Worm (Caenorhabditis elegans) whole organism, L4 larva: ENCODE measurements around the gene R08C7.11.

ENCODE experiments used
- D1046.2 ChIP-seq: fragments of 200-800 bp; sonication (Bioruptor generic); IDR thresholded peaks from 2 replicates; pipeline ENCODE4 v1.3.6; 2022; ENCODE audit warnings: missing genetic modification characterization, missing compliant biosample characterization
- F44E2.7 ChIP-seq: fragments of 200-800 bp; sonication (Bioruptor generic); IDR thresholded peaks from 2 replicates; pipeline ENCODE4 v2.1.2; 2022; ENCODE audit warnings: missing genetic modification characterization, missing compliant biosample characterization
- T20F7.1 ChIP-seq: fragments of 200-800 bp; sonication (Bioruptor generic); optimal IDR thresholded peaks from 2 replicates; lab custom pipeline; 2018; ENCODE audit warnings: mild to moderate bottlenecking, missing genetic modification characterization, missing compliant biosample characterization
- T26A8.4 ChIP-seq: fragments of 200-800 bp; sonication (Bioruptor generic); IDR thresholded peaks from 2 replicates; pipeline ENCODE4 v1.3.6; 2022; ENCODE audit warnings: missing genetic modification characterization, missing compliant biosample characterization
- Y48G9A.11 ChIP-seq: fragments of 200-800 bp; sonication (Bioruptor generic); IDR thresholded peaks from 2 replicates; pipeline ENCODE4 v1.3.6; 2022; ENCODE audit warnings: missing genetic modification reagents, missing genetic modification characterization, missing compliant biosample characterization
- Y5F2A.4 ChIP-seq: fragments of 200-800 bp; sonication (Bioruptor generic); optimal IDR thresholded peaks from 2 replicates; lab custom pipeline; 2018; ENCODE audit warnings: mild to moderate bottlenecking, missing genetic modification characterization, missing compliant biosample characterization
- aly-2 ChIP-seq: sonication (generic microtip); optimal IDR thresholded peaks from 2 replicates; lab custom pipeline; 2018; ENCODE audit warnings: missing biosample characterization, missing genetic modification characterization
- arid-1 ChIP-seq: fragments of 200-800 bp; sonication (Bioruptor generic); conservative IDR thresholded peaks from 2 replicates; pipeline ENCODE4 v1.3.6; 2022; ENCODE audit warnings: missing genetic modification reagents, missing genetic modification characterization, missing compliant biosample characterization
- ceh-28 ChIP-seq: fragments of 150-350 bp; optimal IDR thresholded peaks from 2 replicates; lab custom pipeline; 2014; ENCODE audit warnings: missing biosample characterization, missing genetic modification reagents, missing genetic modification characterization
- ceh-32 ChIP-seq: sonication (generic microtip); optimal IDR thresholded peaks from 2 replicates; lab custom pipeline; 2016; ENCODE audit warnings: mild to moderate bottlenecking, missing genetic modification characterization, missing compliant biosample characterization; ENCODE audit not compliant: poor library complexity
- ceh-82 ChIP-seq: sonication (generic microtip); optimal IDR thresholded peaks from 2 replicates; lab custom pipeline; 2017; ENCODE audit warnings: missing biosample characterization, missing genetic modification characterization
- ces-1 ChIP-seq: fragments of 150-350 bp; sonication (generic microtip); optimal IDR thresholded peaks from 4 replicates; lab custom pipeline; 2014; ENCODE audit warnings: missing biosample characterization, missing genetic modification reagents, missing genetic modification characterization
- cey-2 ChIP-seq: sonication (generic microtip); optimal IDR thresholded peaks from 3 replicates; lab custom pipeline; 2017; ENCODE audit warnings: missing genetic modification characterization, mild to moderate bottlenecking, missing compliant biosample characterization, antibody characterized with exemption, borderline replicate concordance; ENCODE audit not compliant: insufficient read depth
- daf-12 ChIP-seq: fragments of 150-350 bp; optimal IDR thresholded peaks from 2 replicates; lab custom pipeline; 2014; ENCODE audit warnings: missing biosample characterization, missing genetic modification reagents, missing genetic modification characterization
- daf-16 ChIP-seq, 3 experiments: sonication (generic microtip); optimal IDR thresholded peaks; 2 replicates each; lab custom pipeline; 2016 to 2017; ENCODE audit warnings: missing genetic modification characterization in 3 of 3, missing genetic modification reagents in 3 of 3, mild to moderate bottlenecking in 2 of 3, missing compliant biosample characterization in 2 of 3, missing biosample characterization in 1 of 3, moderate library complexity in 1 of 3
- daf-8 ChIP-seq: fragments of 200-800 bp; sonication (Bioruptor generic); IDR thresholded peaks from 2 replicates; pipeline ENCODE4 v1.3.6; 2022; ENCODE audit warnings: missing genetic modification characterization, missing compliant biosample characterization
- dmd-6 ChIP-seq: fragments of 200-800 bp; sonication (Bioruptor generic); IDR thresholded peaks from 2 replicates; pipeline ENCODE4 v1.3.6; 2022; ENCODE audit warnings: missing genetic modification reagents, missing genetic modification characterization, missing compliant biosample characterization
- dmd-9 ChIP-seq: fragments of 200-800 bp; sonication (Bioruptor generic); IDR thresholded peaks from 2 replicates; pipeline ENCODE4 v1.3.6; 2022; ENCODE audit warnings: missing genetic modification reagents, missing genetic modification characterization, missing compliant biosample characterization
- dpl-1 ChIP-seq: fragments of 150-350 bp; optimal IDR thresholded peaks from 2 replicates; lab custom pipeline; 2014; ENCODE audit warnings: missing biosample characterization, missing genetic modification reagents, missing genetic modification characterization
- duxl-1 ChIP-seq: sonication (generic microtip); optimal IDR thresholded peaks from 2 replicates; lab custom pipeline; 2016; ENCODE audit warnings: mild to moderate bottlenecking, missing genetic modification characterization, moderate library complexity, missing compliant biosample characterization; ENCODE audit not compliant: poor library complexity
- egl-27 ChIP-seq: sonication (generic microtip); optimal IDR thresholded peaks from 3 replicates; lab custom pipeline; 2017; ENCODE audit warnings: missing biosample characterization, missing genetic modification reagents, missing genetic modification characterization
- fos-1 ChIP-seq: fragments of 150-350 bp; optimal IDR thresholded peaks from 2 replicates; lab custom pipeline; 2014; ENCODE audit warnings: missing biosample characterization, missing genetic modification characterization
- gei-8 ChIP-seq: fragments of 200-800 bp; sonication (Bioruptor generic); optimal IDR thresholded peaks from 2 replicates; lab custom pipeline; 2018; ENCODE audit warnings: mild to moderate bottlenecking, missing genetic modification characterization, missing compliant biosample characterization
- hlh-11 ChIP-seq: fragments of 200-800 bp; sonication (Bioruptor generic); optimal IDR thresholded peaks from 2 replicates; lab custom pipeline; 2018; ENCODE audit warnings: mild to moderate bottlenecking, missing genetic modification characterization, missing compliant biosample characterization
- hlh-30 ChIP-seq: sonication (generic microtip); optimal IDR thresholded peaks from 2 replicates; lab custom pipeline; 2017; ENCODE audit warnings: antibody characterized with exemption, mild to moderate bottlenecking, missing genetic modification characterization, missing compliant biosample characterization; ENCODE audit not compliant: insufficient read depth
- hmg-1.1 ChIP-seq: fragments of 200-800 bp; sonication (Bioruptor generic); IDR thresholded peaks from 2 replicates; pipeline ENCODE4 v1.3.6; 2022; ENCODE audit warnings: missing genetic modification reagents, missing genetic modification characterization, missing compliant biosample characterization
- lin-13 ChIP-seq: fragments of 150-350 bp; optimal IDR thresholded peaks from 2 replicates; lab custom pipeline; 2014; ENCODE audit warnings: missing biosample characterization, missing genetic modification reagents, missing genetic modification characterization
- lin-15B ChIP-seq: fragments of 150-350 bp; sonication (generic microtip); optimal IDR thresholded peaks from 3 replicates; lab custom pipeline; 2014; ENCODE audit warnings: missing biosample characterization, missing genetic modification characterization
- lin-38 ChIP-seq: fragments of 200-800 bp; sonication (Bioruptor generic); IDR thresholded peaks from 2 replicates; pipeline ENCODE4 v1.3.6; 2022; ENCODE audit warnings: missing genetic modification reagents, missing genetic modification characterization, missing compliant biosample characterization
- madf-5 ChIP-seq, 2 experiments: fragments of 200-800 bp; sonication (Bioruptor generic); IDR thresholded peaks; 2 replicates each; pipeline ENCODE4 v1.3.6; 2022; ENCODE audit warnings: missing compliant biosample characterization in 2 of 2, missing genetic modification characterization in 2 of 2
- mdt-29 ChIP-seq: fragments of 200-800 bp; sonication (Bioruptor generic); IDR thresholded peaks from 2 replicates; pipeline ENCODE4 v1.3.6; 2022; ENCODE audit warnings: missing genetic modification reagents, missing genetic modification characterization, missing compliant biosample characterization
- mep-1 ChIP-seq: fragments of 150-350 bp; sonication (generic microtip); optimal IDR thresholded peaks from 3 replicates; lab custom pipeline; 2014; ENCODE audit warnings: missing biosample characterization, missing genetic modification characterization
- mxl-2 ChIP-seq: fragments of 200-800 bp; sonication (Bioruptor generic); conservative IDR thresholded peaks from 2 replicates; pipeline ENCODE4 v1.3.6; 2022; ENCODE audit warnings: missing genetic modification reagents, missing genetic modification characterization, missing compliant biosample characterization
- mxl-3 ChIP-seq: fragments of 200-800 bp; sonication (Bioruptor generic); optimal IDR thresholded peaks from 2 replicates; lab custom pipeline; 2018; ENCODE audit warnings: mild to moderate bottlenecking, missing genetic modification characterization, missing compliant biosample characterization
- nhr-10 ChIP-seq: fragments of 150-350 bp; optimal IDR thresholded peaks from 2 replicates; lab custom pipeline; 2014; ENCODE audit warnings: missing biosample characterization, missing genetic modification characterization
- nhr-237 ChIP-seq: sonication (generic microtip); optimal IDR thresholded peaks from 2 replicates; lab custom pipeline; 2017; ENCODE audit warnings: missing biosample characterization, missing genetic modification characterization
- nhr-28 ChIP-seq: fragments of 150-350 bp; optimal IDR thresholded peaks from 2 replicates; lab custom pipeline; 2014; ENCODE audit warnings: missing biosample characterization, missing genetic modification characterization
- nhr-42 ChIP-seq: fragments of 200-800 bp; sonication (Bioruptor generic); IDR thresholded peaks from 2 replicates; pipeline ENCODE4 v1.3.6; 2022; ENCODE audit warnings: missing genetic modification characterization, missing compliant biosample characterization
- nhr-48 ChIP-seq: sonication (generic microtip); optimal IDR thresholded peaks from 2 replicates; lab custom pipeline; 2016; ENCODE audit warnings: mild to moderate bottlenecking, missing genetic modification characterization, missing compliant biosample characterization
- nhr-77 ChIP-seq: fragments of 150-350 bp; optimal IDR thresholded peaks from 2 replicates; lab custom pipeline; 2014; ENCODE audit warnings: missing biosample characterization, missing genetic modification characterization
- pha-4 ChIP-seq, 2 experiments: fragments of 150-350 bp in 1 of 2; fragments of 200-800 bp in 1 of 2; sonication (Bioruptor generic) in 1 of 2; IDR thresholded peaks in 1 of 2; optimal IDR thresholded peaks in 1 of 2; 2 replicates each; pipeline versions ENCODE4 v1.3.6 to Lab custom; 2014 to 2022; ENCODE audit warnings: missing genetic modification characterization in 2 of 2, missing genetic modification reagents in 2 of 2, missing biosample characterization in 1 of 2, missing compliant biosample characterization in 1 of 2
- pqm-1 ChIP-seq: sonication (generic microtip); optimal IDR thresholded peaks from 2 replicates; lab custom pipeline; 2017; ENCODE audit warnings: missing biosample characterization, missing genetic modification characterization
- sdz-12 ChIP-seq: fragments of 200-800 bp; sonication (Bioruptor generic); optimal IDR thresholded peaks from 2 replicates; lab custom pipeline; 2018; ENCODE audit warnings: mild to moderate bottlenecking, missing genetic modification characterization, missing compliant biosample characterization
- set-16 ChIP-seq: fragments of 200-800 bp; sonication (Bioruptor generic); IDR thresholded peaks from 2 replicates; pipeline ENCODE4 v1.3.6; 2022; ENCODE audit warnings: missing genetic modification reagents, missing genetic modification characterization, missing compliant biosample characterization
- snpc-4 ChIP-seq: fragments of 150-350 bp; optimal IDR thresholded peaks from 2 replicates; lab custom pipeline; 2014; ENCODE audit warnings: missing biosample characterization, missing genetic modification characterization
- unc-130 ChIP-seq: sonication (generic microtip); optimal IDR thresholded peaks from 2 replicates; lab custom pipeline; 2016; ENCODE audit warnings: missing genetic modification reagents, missing genetic modification characterization, missing compliant biosample characterization
- unc-39 ChIP-seq: sonication (generic microtip); optimal IDR thresholded peaks from 2 replicates; lab custom pipeline; 2017; ENCODE audit warnings: missing biosample characterization, missing genetic modification characterization
- zag-1 ChIP-seq: fragments of 150-350 bp; optimal IDR thresholded peaks from 2 replicates; lab custom pipeline; 2014; ENCODE audit warnings: missing biosample characterization, missing genetic modification characterization
- zfp-3 ChIP-seq: fragments of 200-800 bp; sonication (Bioruptor generic); conservative IDR thresholded peaks from 2 replicates; pipeline ENCODE4 v1.3.6; 2022; ENCODE audit warnings: missing genetic modification reagents, missing genetic modification characterization, missing compliant biosample characterization
- ztf-11 ChIP-seq: fragments of 150-350 bp; optimal IDR thresholded peaks from 2 replicates; lab custom pipeline; 2014; ENCODE audit warnings: missing biosample characterization, missing genetic modification characterization
- ztf-7 ChIP-seq: fragments of 150-350 bp; optimal IDR thresholded peaks from 2 replicates; lab custom pipeline; 2014; ENCODE audit warnings: missing biosample characterization, missing genetic modification characterization

The R08C7.11 gene

ce11 chrIV:4407055-4407461, 47.7 kb downstream of the R08C7.11 start:
- TF ChIP-seq ztf-7 (no peak), zag-1 (tag; lab: Kevin White, UChicago) (no peak), pqm-1 (tag; lab: Kevin White, UChicago) (peak; percentile 49), nhr-42 (GFP tag; lab: Robert Waterston, UW) (peak; percentile 39; the same call in 1 of the 2 replicates), mdt-29 (GFP tag; lab: Robert Waterston, UW) (no peak), nhr-28 (tag; lab: Kevin White, UChicago) (peak; percentile 37), ceh-32 (tag; lab: Kevin White, UChicago) (no peak), cey-2 (tag; lab: Kevin White, UChicago) (no peak), aly-2 (tag; lab: Kevin White, UChicago) (no peak), Y5F2A.4 (GFP tag; lab: Kevin White, UChicago) (no peak), lin-13 (GFP tag; lab: Kevin White, UChicago) (peak; percentile 8), dpl-1 (GFP tag; lab: Kevin White, UChicago) (no peak), ceh-28 (tag; lab: Kevin White, UChicago) (no peak), snpc-4 (tag; lab: Kevin White, UChicago) (no peak), T20F7.1 (no peak), hlh-11 (tag; lab: Kevin White, UChicago) (peak; percentile 89), dmd-9 (GFP tag; lab: Robert Waterston, UW) (no peak), egl-27 (tag; lab: Kevin White, UChicago) (no peak), madf-5 (GFP tag; IDR thresholded peaks at IDR 0.05; lab: Robert Waterston, UW) (no peak), hlh-30 (tag; lab: Kevin White, UChicago) (no peak), hmg-1.1 (GFP tag; lab: Robert Waterston, UW) (no peak), gei-8 (GFP tag; lab: Kevin White, UChicago) (no peak), fos-1 (tag; lab: Kevin White, UChicago) (no peak), nhr-48 (tag; lab: Kevin White, UChicago) (peak; percentile 20), mxl-2 (GFP tag; lab: Robert Waterston, UW) (no peak), mep-1 (peak; percentile 63), lin-38 (GFP tag; lab: Robert Waterston, UW) (peak; percentile 50), unc-130 (GFP tag; lab: Kevin White, UChicago) (no peak), dmd-6 (GFP tag; lab: Robert Waterston, UW) (peak; percentile 68), ztf-11 (tag; lab: Kevin White, UChicago) (no peak), daf-8 (GFP tag; lab: Robert Waterston, UW) (no peak), set-16 (GFP tag; lab: Robert Waterston, UW) (peak; percentile 87), Y48G9A.11 (GFP tag; lab: Robert Waterston, UW) (no peak), nhr-77 (tag; lab: Kevin White, UChicago) (peak; percentile 55), lin-15B (tag; lab: Kevin White, UChicago) (no peak), daf-12 (tag; lab: Kevin White, UChicago) (no peak), unc-39 (no peak), daf-16 (GFP tag; optimal IDR thresholded peaks at IDR 0.05; lab: Kevin White, UChicago) (no peak), daf-16 (tag; optimal IDR thresholded peaks at IDR 0.05; lab: Kevin White, UChicago) (peak; percentile 92), T26A8.4 (peak; percentile 23; the same call in 1 of the 2 replicates), ceh-82 (tag; lab: Kevin White, UChicago) (no peak), ces-1 (no peak), D1046.2 (no peak), nhr-10 (tag; lab: Kevin White, UChicago) (peak; percentile 25), pha-4 (GFP tag; IDR thresholded peaks at IDR 0.05; lab: Robert Waterston, UW) (peak; percentile 93), pha-4 (tag; optimal IDR thresholded peaks at IDR 0.05; lab: Kevin White, UChicago) (peak; percentile 55), zfp-3 (GFP tag; lab: Robert Waterston, UW) (no peak), duxl-1 (tag; lab: Kevin White, UChicago) (no peak), arid-1 (GFP tag; lab: Robert Waterston, UW) (0 out of 2 replicates have a peak, but pooled peaks have one; percentile 12), nhr-237 (tag; lab: Kevin White, UChicago) (no peak), mxl-3 (GFP tag; lab: Kevin White, UChicago) (peak; percentile 18), sdz-12 (GFP tag; lab: Kevin White, UChicago) (no peak), F44E2.7 (GFP tag; lab: Robert Waterston, UW) (no peak)
